Fruit fly (Drosophila melanogaster) whole organism, embryonic: ENCODE results near the gene awd.

ENCODE experiments used
- Atf6 ChIP-seq: fragments of 200-800 bp; sonication (Bioruptor generic); IDR thresholded peaks from 2 replicates; pipeline ENCODE4 v1.3.6; 2022; ENCODE audit warnings: missing biosample characterization, missing genetic modification characterization
- BEAF-32 ChIP-seq: fragments of 200-800 bp; sonication (Bioruptor generic); optimal IDR thresholded peaks from 3 replicates; lab custom pipeline; 2017; ENCODE audit warnings: missing biosample characterization, missing genetic modification characterization, mild to moderate bottlenecking, moderate library complexity, missing genetic modification reagents
- Bteb2 ChIP-seq: fragments of 200-800 bp; sonication (Bioruptor generic); optimal IDR thresholded peaks from 2 replicates; lab custom pipeline; 2016; ENCODE audit warnings: missing biosample characterization, missing genetic modification characterization
- C15 ChIP-seq: fragments of 200-800 bp; sonication (Bioruptor generic); IDR thresholded peaks from 3 replicates; pipeline ENCODE4 v1.3.6; 2022; ENCODE audit warnings: missing biosample characterization, missing genetic modification characterization
- CG10274 ChIP-seq: fragments of 200-800 bp; sonication (Bioruptor generic); optimal IDR thresholded peaks from 3 replicates; lab custom pipeline; 2017; ENCODE audit warnings: missing biosample characterization, mild to moderate bottlenecking, missing genetic modification characterization
- CG10959 ChIP-seq: fragments of 200-800 bp; sonication (Bioruptor generic); IDR thresholded peaks from 2 replicates; pipeline ENCODE4 v1.3.6; 2022; ENCODE audit warnings: missing biosample characterization, missing genetic modification characterization
- CG12391 ChIP-seq: fragments of 200-800 bp; sonication (Bioruptor generic); optimal IDR thresholded peaks from 3 replicates; lab custom pipeline; 2018; ENCODE audit warnings: missing biosample characterization, mild to moderate bottlenecking, missing genetic modification characterization, moderate library complexity
- CG13287 ChIP-seq: fragments of 200-800 bp; sonication (Bioruptor generic); IDR thresholded peaks from 2 replicates; pipeline ENCODE4 v1.3.6; 2022; ENCODE audit warnings: missing biosample characterization, missing genetic modification characterization; ENCODE audit not compliant: partially characterized antibody
- CG14860 ChIP-seq: fragments of 200-800 bp; sonication (Bioruptor generic); IDR thresholded peaks from 3 replicates; pipeline ENCODE4 v1.3.6; 2022; ENCODE audit warnings: missing biosample characterization, missing genetic modification characterization; ENCODE audit not compliant: partially characterized antibody
- CG17361 ChIP-seq: fragments of 200-800 bp; sonication (Bioruptor generic); IDR thresholded peaks from 3 replicates; pipeline ENCODE4 v1.3.6; 2022; ENCODE audit warnings: missing biosample characterization, missing genetic modification characterization
- CG18262 ChIP-seq: fragments of 200-800 bp; optimal IDR thresholded peaks from 3 replicates; lab custom pipeline; 2019; ENCODE audit warnings: missing biosample characterization, mild to moderate bottlenecking, missing genetic modification characterization, moderate library complexity
- CG1832 ChIP-seq: fragments of 200-800 bp; sonication (Bioruptor generic); optimal IDR thresholded peaks from 2 replicates; lab custom pipeline; 2017; ENCODE audit warnings: missing biosample characterization, mild to moderate bottlenecking, missing genetic modification characterization, inconsistent platforms
- CG3163 ChIP-seq: fragments of 200-800 bp; sonication (Bioruptor generic); optimal IDR thresholded peaks from 3 replicates; lab custom pipeline; 2016; ENCODE audit warnings: missing biosample characterization, missing genetic modification characterization
- CG34422 ChIP-seq: fragments of 200-800 bp; sonication (Bioruptor generic); IDR thresholded peaks from 3 replicates; pipeline ENCODE4 v1.3.6; 2022; ENCODE audit warnings: missing biosample characterization, missing genetic modification characterization
- CG4282 ChIP-seq: fragments of 200-800 bp; sonication (Bioruptor generic); optimal IDR thresholded peaks from 2 replicates; lab custom pipeline; 2016; ENCODE audit warnings: missing biosample characterization, missing genetic modification characterization
- CG4424 ChIP-seq: fragments of 200-800 bp; sonication (Bioruptor generic); optimal IDR thresholded peaks from 3 replicates; lab custom pipeline; 2016; ENCODE audit warnings: missing biosample characterization, missing genetic modification characterization
- CG6813 ChIP-seq: fragments of 200-800 bp; sonication (Bioruptor generic); optimal IDR thresholded peaks from 2 replicates; lab custom pipeline; 2017; ENCODE audit warnings: missing biosample characterization, missing genetic modification characterization, mild to moderate bottlenecking, moderate library complexity, missing genetic modification reagents
- CG9437 ChIP-seq: fragments of 200-800 bp; sonication (Bioruptor generic); optimal IDR thresholded peaks from 2 replicates; lab custom pipeline; 2018; ENCODE audit warnings: missing biosample characterization, mild to moderate bottlenecking, missing genetic modification characterization
- CTCF ChIP-seq: fragments of 200-800 bp; sonication (Bioruptor generic); optimal IDR thresholded peaks from 2 replicates; lab custom pipeline; 2017; ENCODE audit warnings: missing biosample characterization, mild to moderate bottlenecking, missing genetic modification characterization, moderate library complexity
- Dek ChIP-seq: fragments of 200-800 bp; sonication (Bioruptor generic); optimal IDR thresholded peaks from 3 replicates; lab custom pipeline; 2019; ENCODE audit warnings: missing biosample characterization, mild to moderate bottlenecking, missing genetic modification characterization, moderate library complexity
- Dip2 ChIP-seq: fragments of 200-800 bp; sonication (Bioruptor generic); IDR thresholded peaks from 2 replicates; pipeline ENCODE4 v1.3.6; 2022; ENCODE audit warnings: missing biosample characterization, missing genetic modification characterization
- Gsc ChIP-seq: fragments of 200-800 bp; sonication (Bioruptor generic); IDR thresholded peaks from 2 replicates; pipeline ENCODE4 v1.3.6; 2022; ENCODE audit warnings: missing biosample characterization, missing genetic modification characterization
- H15 ChIP-seq: fragments of 200-800 bp; sonication (Bioruptor generic); IDR thresholded peaks from 3 replicates; pipeline ENCODE4 v1.3.6; 2022; ENCODE audit warnings: missing biosample characterization, missing genetic modification characterization
- HLH3B ChIP-seq: fragments of 200-800 bp; sonication (Bioruptor generic); IDR thresholded peaks from 2 replicates; pipeline ENCODE4 v1.3.6; 2022; ENCODE audit warnings: missing biosample characterization, missing genetic modification characterization
- HmgZ ChIP-seq: fragments of 200-800 bp; sonication (Bioruptor generic); optimal IDR thresholded peaks from 2 replicates; lab custom pipeline; 2018; ENCODE audit warnings: missing biosample characterization, mild to moderate bottlenecking, missing genetic modification characterization
- Hr39 ChIP-seq: fragments of >200 bp; optimal IDR thresholded peaks from 2 replicates; lab custom pipeline; 2017
- Jarid2 ChIP-seq: fragments of 200-800 bp; sonication (Bioruptor generic); optimal IDR thresholded peaks from 3 replicates; lab custom pipeline; 2017; ENCODE audit warnings: mild to moderate bottlenecking, missing biosample characterization, missing genetic modification reagents, missing genetic modification characterization
- Meics ChIP-seq: fragments of 200-800 bp; sonication (Bioruptor generic); optimal IDR thresholded peaks from 2 replicates; lab custom pipeline; 2017; ENCODE audit warnings: missing biosample characterization, mild to moderate bottlenecking, missing genetic modification characterization
- Side ChIP-seq: fragments of 200-800 bp; sonication (Bioruptor generic); optimal IDR thresholded peaks from 2 replicates; lab custom pipeline; 2016; ENCODE audit warnings: missing biosample characterization, missing genetic modification characterization
- Sox100B ChIP-seq: fragments of 200-800 bp; sonication (Bioruptor generic); optimal IDR thresholded peaks from 3 replicates; lab custom pipeline; 2018; ENCODE audit warnings: missing biosample characterization, mild to moderate bottlenecking, missing genetic modification characterization
- TFAM ChIP-seq: fragments of 200-800 bp; sonication (Bioruptor generic); optimal IDR thresholded peaks from 2 replicates; lab custom pipeline; 2017; ENCODE audit warnings: missing biosample characterization, missing genetic modification characterization, inconsistent platforms
- amos ChIP-seq: fragments of 200-800 bp; sonication (Bioruptor generic); IDR thresholded peaks from 2 replicates; pipeline ENCODE4 v1.3.6; 2022; ENCODE audit warnings: missing biosample characterization, missing genetic modification characterization; ENCODE audit not compliant: partially characterized antibody
- ara ChIP-seq: fragments of 200-800 bp; sonication (Bioruptor generic); IDR thresholded peaks from 2 replicates; pipeline ENCODE4 v1.3.6; 2022; ENCODE audit warnings: missing biosample characterization, missing genetic modification characterization
- bcd ChIP-seq: fragments of 200-800 bp; sonication (Bioruptor generic); optimal IDR thresholded peaks from 2 replicates; lab custom pipeline; 2017; ENCODE audit warnings: missing biosample characterization, mild to moderate bottlenecking, missing genetic modification characterization
- corto ChIP-seq: fragments of 200-800 bp; sonication (Bioruptor generic); optimal IDR thresholded peaks from 2 replicates; lab custom pipeline; 2016; ENCODE audit warnings: missing biosample characterization, mild to moderate bottlenecking, missing genetic modification characterization, moderate library complexity
- crol ChIP-seq: fragments of 200-800 bp; sonication (Bioruptor generic); IDR thresholded peaks from 2 replicates; pipeline ENCODE4 v1.3.6; 2022; ENCODE audit warnings: missing biosample characterization, missing genetic modification characterization
- cwo ChIP-seq: fragments of 200-800 bp; sonication (Bioruptor generic); optimal IDR thresholded peaks from 3 replicates; lab custom pipeline; 2017; ENCODE audit warnings: missing biosample characterization, missing genetic modification characterization, mild to moderate bottlenecking, moderate library complexity, missing genetic modification reagents
- dmrt11E ChIP-seq: fragments of 200-800 bp; sonication (Bioruptor generic); optimal IDR thresholded peaks from 3 replicates; lab custom pipeline; 2018; ENCODE audit warnings: missing biosample characterization, mild to moderate bottlenecking, missing genetic modification characterization, moderate library complexity
- dmrt99B ChIP-seq: fragments of 200-800 bp; sonication (Bioruptor generic); optimal IDR thresholded peaks from 2 replicates; lab custom pipeline; 2018; ENCODE audit warnings: missing biosample characterization, mild to moderate bottlenecking, missing genetic modification characterization, moderate library complexity
- dpn ChIP-seq, 2 experiments: fragments of 200-800 bp; sonication (Bioruptor generic); optimal IDR thresholded peaks; 3 replicates each; lab custom pipeline; 2016; ENCODE audit warnings: missing biosample characterization in 2 of 2, missing genetic modification characterization in 2 of 2
- gfzf ChIP-seq: fragments of 200-800 bp; sonication (Bioruptor generic); optimal IDR thresholded peaks from 2 replicates; lab custom pipeline; 2016; ENCODE audit warnings: missing biosample characterization, mild to moderate bottlenecking, missing genetic modification characterization, moderate library complexity
- h ChIP-seq: fragments of >200 bp; optimal IDR thresholded peaks from 2 replicates; lab custom pipeline; 2017
- hkb ChIP-seq, 2 experiments: fragments of 200-800 bp in 1 of 2; fragments of >200 bp in 1 of 2; sonication (Bioruptor generic) in 1 of 2; IDR thresholded peaks in 1 of 2; optimal IDR thresholded peaks in 1 of 2; 2 replicates each; pipeline versions ENCODE4 v1.3.6 to Lab custom; 2017 to 2022; ENCODE audit warnings: missing biosample characterization in 1 of 2, missing genetic modification characterization in 1 of 2
- kay ChIP-seq: fragments of 200-800 bp; sonication (Bioruptor generic); optimal IDR thresholded peaks from 2 replicates; lab custom pipeline; 2016; ENCODE audit warnings: missing biosample characterization, missing genetic modification characterization
- mld ChIP-seq: fragments of 200-800 bp; sonication (Bioruptor generic); IDR thresholded peaks from 3 replicates; pipeline ENCODE4 v1.3.6; 2022; ENCODE audit warnings: missing biosample characterization, missing genetic modification characterization; ENCODE audit not compliant: partially characterized antibody
- pzg ChIP-seq: fragments of 200-800 bp; sonication (Bioruptor generic); optimal IDR thresholded peaks from 3 replicates; lab custom pipeline; 2018; ENCODE audit warnings: missing biosample characterization, mild to moderate bottlenecking, missing genetic modification characterization, moderate library complexity
- row ChIP-seq: fragments of 200-800 bp; sonication (Bioruptor generic); IDR thresholded peaks from 3 replicates; pipeline ENCODE4 v1.3.6; 2022; ENCODE audit warnings: missing biosample characterization, missing genetic modification characterization
- sna ChIP-seq: fragments of 200-800 bp; sonication (Bioruptor generic); IDR thresholded peaks from 2 replicates; pipeline ENCODE4 v1.3.6; 2022; ENCODE audit warnings: missing biosample characterization, missing genetic modification characterization; ENCODE audit not compliant: partially characterized antibody
- ttk ChIP-seq: fragments of 200-800 bp; sonication (Bioruptor generic); IDR thresholded peaks from 2 replicates; pipeline ENCODE4 v2.1.2; 2022; ENCODE audit warnings: missing biosample characterization, missing genetic modification characterization
- twi ChIP-seq: fragments of 200-800 bp; optimal IDR thresholded peaks from 2 replicates; lab custom pipeline; 2019; ENCODE audit warnings: missing biosample characterization, mild to moderate bottlenecking, missing genetic modification characterization, moderate library complexity
- wdn ChIP-seq: fragments of 200-800 bp; sonication (Bioruptor generic); IDR thresholded peaks from 2 replicates; pipeline ENCODE4 v1.3.6; 2022; ENCODE audit warnings: missing biosample characterization, missing genetic modification characterization
- yki ChIP-seq: fragments of >200 bp; optimal IDR thresholded peaks from 3 replicates; lab custom pipeline; 2018

The awd gene

DNA sequence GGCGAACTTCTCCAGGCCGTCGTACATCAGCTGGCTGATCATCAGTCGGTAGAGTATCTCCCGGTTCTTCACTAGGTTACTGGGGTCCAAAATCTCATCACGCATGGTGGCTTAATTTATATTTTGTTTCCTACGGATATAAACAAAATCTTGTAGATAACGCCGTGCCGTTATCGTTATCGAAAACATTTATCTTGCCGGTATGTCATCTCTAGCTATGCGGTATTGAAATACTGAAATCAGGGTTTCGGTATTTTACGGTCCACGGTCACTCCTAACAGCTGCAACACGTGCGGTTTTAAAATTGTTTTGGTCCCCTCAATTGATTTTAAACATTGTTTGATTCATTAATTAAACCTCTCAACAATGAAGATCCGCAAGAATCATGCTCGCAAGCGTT lies 9.1 kb downstream of the awd start, which contains the start of the genes CstF50 and CG11563 (continued):
- TF ChIP-seq CG10274 (no peak), C15 (GFP tag; lab: Robert Waterston, UW) (no peak), CG3163 (no peak), Jarid2 (GFP tag; lab: Kevin White, UChicago) (no peak), CG4282 (GFP tag; lab: Kevin White, UChicago) (no peak), dmrt99B (tag; lab: Kevin White, UChicago) (no peak), TFAM (GFP tag; lab: Kevin White, UChicago) (no peak), CG9437 (GFP tag; lab: Kevin White, UChicago) (peak; percentile 7), HLH3B (GFP tag; lab: Robert Waterston, UW) (no peak), CG12391 (tag; lab: Kevin White, UChicago) (no peak), CG17361 (GFP tag; lab: Robert Waterston, UW) (no peak), h (no peak), BEAF-32 (GFP tag; lab: Kevin White, UChicago) (peak; percentile 48), pzg (GFP tag; lab: Kevin White, UChicago) (peak; percentile 74), Hr39 (lab: Kevin White, UChicago) (no peak), Dek (no peak), Atf6 (GFP tag; lab: Robert Waterston, UW) (no peak), Meics (GFP tag; lab: Kevin White, UChicago) (no peak), Dip2 (GFP tag; lab: Robert Waterston, UW) (no peak), CG6813 (GFP tag; lab: Kevin White, UChicago) (no peak), ttk (GFP tag; lab: Robert Waterston, UW) (no peak), crol (GFP tag; lab: Robert Waterston, UW) (no peak), Side (GFP tag; lab: Kevin White, UChicago) (no peak), yki (lab: Kevin White, UChicago) (no peak), Bteb2 (no peak), gfzf (GFP tag; lab: Kevin White, UChicago) (peak; percentile 81), CG4424 (no peak), CG13287 (GFP tag; lab: Robert Waterston, UW) (peak; percentile 76), ara (no peak), dpn (GFP tag; optimal IDR thresholded peaks at IDR 0.05; lab: Kevin White, UChicago) (no peak), dmrt11E (no peak), Gsc (GFP tag; lab: Robert Waterston, UW) (no peak), wdn (no peak), amos (GFP tag; lab: Robert Waterston, UW) (peak; percentile 7; the same call in 1 of the 2 replicates), CG14860 (GFP tag; lab: Robert Waterston, UW) (peak; percentile 34; the same call in 1 of the 3 replicates), twi (tag; lab: Kevin White, UChicago) (no peak), CG10959 (GFP tag; lab: Robert Waterston, UW) (no peak), row (GFP tag; lab: Robert Waterston, UW) (no peak; the same call in 2 of the 3 replicates), H15 (GFP tag; lab: Robert Waterston, UW) (no peak), kay (GFP tag; lab: Kevin White, UChicago) (no peak), CG18262 (no peak), CG34422 (GFP tag; lab: Robert Waterston, UW) (peak; percentile 81; the same call in 1 of the 3 replicates), corto (GFP tag; lab: Kevin White, UChicago) (no peak), mld (GFP tag; lab: Robert Waterston, UW) (no peak), sna (GFP tag; lab: Robert Waterston, UW) (peak; percentile 56; the same call in 1 of the 2 replicates), cwo (GFP tag; lab: Kevin White, UChicago) (peak; percentile 91), HmgZ (peak; percentile 22), bcd (GFP tag; lab: Kevin White, UChicago) (no peak), hkb (optimal IDR thresholded peaks at IDR 0.05; lab: Kevin White, UChicago) (no peak), hkb (GFP tag; IDR thresholded peaks at IDR 0.05; lab: Robert Waterston, UW) (no peak), CG1832 (GFP tag; lab: Kevin White, UChicago) (no peak), Sox100B (no peak), CTCF (no peak)
